Fruit fly (Drosophila melanogaster): ENCODE data around the gene w-cup.

w-cup gene

DNA sequence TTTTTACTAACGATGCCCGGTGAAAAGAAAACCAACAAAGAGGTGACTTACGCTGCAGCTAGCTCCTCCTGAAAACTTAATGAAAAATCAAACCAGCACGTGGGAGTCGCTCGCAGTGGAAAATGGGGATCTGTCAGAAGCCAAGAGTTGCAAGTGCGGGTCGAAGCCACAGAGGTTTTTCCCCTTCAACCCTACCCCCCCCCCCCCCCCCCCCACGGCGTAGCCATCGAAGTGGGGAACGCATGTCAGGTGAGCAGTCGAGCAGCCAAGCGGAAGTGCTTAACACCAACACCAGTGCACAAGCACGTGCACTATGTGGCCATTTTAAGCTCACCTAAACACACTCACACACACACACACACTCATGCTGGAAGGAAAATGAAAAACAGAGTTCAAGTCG lies 38.2 kb downstream of the w-cup start:
- TF ChIP-seq Sox14 (GFP tag; optimal IDR thresholded peaks at IDR 0.05) (no peak), Met (GFP tag; optimal IDR thresholded peaks at IDR 0.05) (no peak)

DNA sequence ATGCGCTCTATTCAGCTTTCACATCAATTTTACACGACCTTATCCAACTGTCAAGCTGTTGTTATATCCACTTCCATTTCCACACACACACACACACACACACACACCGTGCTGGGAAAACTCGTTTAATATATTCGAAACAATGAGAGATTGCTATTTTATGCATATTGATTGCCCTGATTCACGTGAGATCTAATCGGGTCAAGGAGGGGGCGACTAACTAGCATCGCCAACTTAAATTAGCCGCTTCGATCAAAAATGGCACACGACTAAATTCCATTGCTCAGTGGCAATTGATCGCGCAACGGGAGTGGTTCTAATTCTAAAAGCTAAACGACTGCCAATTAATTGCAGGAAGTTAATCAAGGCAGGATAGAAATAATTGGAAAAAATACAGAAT lies 43.6 kb downstream of the w-cup start, which contains the start of gene CG18302:
Gene CG18302 (plus strand): TSS at position 301 of the 400 bp plus-strand sequence.
- TF ChIP-seq vri (GFP tag; optimal IDR thresholded peaks at IDR 0.05) (no peak), CG10669 (GFP tag; optimal IDR thresholded peaks at IDR 0.05) (no peak)

DNA sequence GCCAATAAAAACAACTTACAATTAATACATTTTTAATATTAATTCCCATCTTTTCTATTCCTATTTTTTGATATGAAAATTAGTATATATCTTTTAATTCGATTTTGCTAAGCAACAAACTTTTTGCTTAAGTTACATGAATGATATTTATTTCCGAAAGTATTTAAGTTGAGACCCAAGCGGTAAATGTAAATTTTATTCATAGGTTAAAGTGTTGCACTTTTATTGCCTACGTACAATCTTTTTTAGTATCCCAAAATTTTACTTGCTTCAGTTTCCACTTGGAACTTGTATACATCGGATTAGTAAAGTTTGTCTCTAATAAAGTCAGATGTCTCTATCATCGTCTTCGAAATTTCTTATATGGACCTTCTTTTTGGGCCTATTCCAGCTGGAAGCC lies 46.1 kb downstream of the w-cup start, which contains the start of gene CG18301:
Gene CG18301 (plus strand): TSS at position 301 of the 400 bp plus-strand sequence.
- TF ChIP-seq achi (GFP tag; optimal IDR thresholded peaks at IDR 0.05), result no peak

DNA sequence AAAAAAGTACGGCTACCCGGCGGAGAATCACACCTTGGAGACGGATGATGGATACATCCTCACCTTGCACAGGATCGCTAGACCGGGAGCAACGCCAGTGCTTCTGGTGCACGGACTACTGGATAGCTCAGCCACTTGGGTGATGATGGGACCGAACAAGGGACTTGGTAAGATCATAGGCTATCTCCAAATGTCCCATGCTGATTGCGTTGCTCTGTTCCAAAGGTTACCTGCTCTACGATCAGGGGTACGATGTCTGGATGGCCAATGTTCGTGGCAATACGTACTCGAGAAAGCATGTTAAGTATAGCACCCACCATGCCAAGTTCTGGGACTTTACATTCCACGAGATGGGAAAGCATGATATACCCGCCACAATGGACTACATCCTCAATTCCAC lies 47.5 kb downstream of the w-cup start:
- TF ChIP-seq CG8119 (GFP tag; IDR thresholded peaks at IDR 0.05) (no peak), Sox15 (GFP tag; optimal IDR thresholded peaks at IDR 0.05) (no peak), svp (GFP tag) (peak; percentile 93)

DNA sequence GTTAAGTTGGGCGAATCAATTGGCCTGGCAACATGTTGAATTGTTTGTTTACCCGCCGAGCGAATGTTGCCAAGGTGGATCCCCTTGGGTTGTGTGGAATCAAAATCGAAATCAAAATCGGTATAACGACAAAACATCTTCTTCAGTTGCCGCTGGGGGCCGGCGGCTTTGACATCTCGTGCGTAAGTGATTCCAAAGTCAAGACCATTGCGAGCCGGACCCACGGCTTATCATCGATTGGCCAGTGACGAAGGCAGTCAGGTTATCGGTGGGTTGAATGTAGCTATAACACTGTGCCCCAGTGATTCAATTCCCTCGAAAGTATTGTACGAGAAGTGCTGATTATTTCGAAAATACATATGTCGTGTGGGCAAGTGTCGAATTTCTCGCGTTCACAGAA lies 48.6 kb downstream of the w-cup start:
- TF ChIP-seq CG3919 (GFP tag; optimal IDR thresholded peaks at IDR 0.05) (no peak), svp (GFP tag) (peak; percentile 99)

DNA sequence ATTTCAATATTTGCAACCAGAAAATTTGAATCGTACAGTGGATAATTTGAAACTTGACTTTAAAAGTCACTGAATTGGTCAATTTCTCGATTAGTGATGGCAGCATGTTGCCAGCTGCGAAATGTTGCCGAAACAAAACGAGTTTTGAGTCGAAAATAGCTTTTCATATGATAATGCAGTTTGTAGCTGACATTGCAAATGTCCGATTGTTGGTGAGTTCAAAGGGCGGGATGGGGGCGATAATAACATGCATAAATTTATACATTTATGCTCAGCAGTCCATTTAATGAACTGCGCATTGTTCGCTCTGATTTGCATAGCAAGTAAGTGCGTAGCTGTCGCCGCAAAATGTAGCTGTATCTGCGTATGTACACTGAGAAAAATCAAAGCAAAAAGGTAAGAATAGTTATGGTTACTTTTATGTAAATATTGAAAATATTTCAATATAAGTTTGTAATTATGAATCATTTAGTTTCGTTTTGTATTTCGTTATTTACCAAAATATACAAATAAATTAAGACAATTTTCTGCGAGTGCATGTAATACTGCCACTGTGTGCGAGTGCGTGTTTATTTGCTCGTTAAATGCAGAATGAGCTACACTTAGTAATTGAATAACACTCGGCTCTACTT lies 50.5 kb downstream of the w-cup start, which contains the start of gene Lip4:
Gene Lip4 (plus strand): TSS at position 620 of the 632 bp plus-strand sequence.
- TF ChIP-seq Eip93F (GFP tag; optimal IDR thresholded peaks at IDR 0.05) (no peak), Eip75B (GFP tag; optimal IDR thresholded peaks at IDR 0.05) (peak; percentile 64), CG4318 (GFP tag; optimal IDR thresholded peaks at IDR 0.05) (peak; percentile 10), CG8632 (GFP tag; optimal IDR thresholded peaks at IDR 0.05) (peak; percentile 57), spab (GFP tag; optimal IDR thresholded peaks at IDR 0.05) (peak; percentile 63), pdm3 (GFP tag; optimal IDR thresholded peaks at IDR 0.05) (peak; percentile 68), Hr4 (GFP tag; optimal IDR thresholded peaks at IDR 0.05) (peak; percentile 77), CG10631 (GFP tag; optimal IDR thresholded peaks at IDR 0.05) (peak; percentile 64), Eip78C (GFP tag) (peak; percentile 90), CG31627 (GFP tag; optimal IDR thresholded peaks at IDR 0.05) (peak; percentile 54), Ets96B (tag; optimal IDR thresholded peaks at IDR 0.05) (peak; percentile 75), Hr38 (GFP tag; optimal IDR thresholded peaks at IDR 0.05) (no peak), esn (GFP tag; optimal IDR thresholded peaks at IDR 0.05) (peak; percentile 65), fd85E (GFP tag; optimal IDR thresholded peaks at IDR 0.05) (no peak), CG6163 (GFP tag; IDR thresholded peaks at IDR 0.05) (no peak), CG6276 (GFP tag; optimal IDR thresholded peaks at IDR 0.05) (peak; percentile 56), dsx (GFP tag; optimal IDR thresholded peaks at IDR 0.05; ENCODE audit: poor library complexity, severe bottlenecking) (peak; percentile 73), CG3919 (GFP tag; optimal IDR thresholded peaks at IDR 0.05) (peak; percentile 73), svp (GFP tag) (peak; percentile 84), Lpt (GFP tag; optimal IDR thresholded peaks at IDR 0.05) (peak; percentile 54), CG11762 (GFP tag; optimal IDR thresholded peaks at IDR 0.05; ENCODE audit: insufficient read depth) (peak; percentile 49), CG11902 (GFP tag; optimal IDR thresholded peaks at IDR 0.05) (peak; percentile 38), ss (GFP tag; optimal IDR thresholded peaks at IDR 0.05) (peak; percentile 47 to 70), CG6854 (GFP tag; optimal IDR thresholded peaks at IDR 0.05) (no peak), net (GFP tag; optimal IDR thresholded peaks at IDR 0.05) (peak; percentile 65), Sox15 (GFP tag; optimal IDR thresholded peaks at IDR 0.05) (peak; percentile 40), Sox14 (GFP tag; optimal IDR thresholded peaks at IDR 0.05) (peak; percentile 46), CG10669 (GFP tag; optimal IDR thresholded peaks at IDR 0.05) (peak; percentile 69), salr (GFP tag; optimal IDR thresholded peaks at IDR 0.05) (peak in 1 of 2 experiments; percentile 35), lz (GFP tag; optimal IDR thresholded peaks at IDR 0.05) (peak; percentile 43), Blimp-1 (GFP tag; optimal IDR thresholded peaks at IDR 0.05) (no peak), CG32006 (GFP tag; optimal IDR thresholded peaks at IDR 0.05) (peak; percentile 72), CG9139 (GFP tag; optimal IDR thresholded peaks at IDR 0.05) (no peak), acj6 (GFP tag; optimal IDR thresholded peaks at IDR 0.05) (peak; percentile 68), dac (GFP tag; optimal IDR thresholded peaks at IDR 0.05) (peak; percentile 16), CG6792 (GFP tag; optimal IDR thresholded peaks at IDR 0.05) (peak; percentile 54), achi (GFP tag; optimal IDR thresholded peaks at IDR 0.05) (peak; percentile 58)

All from whole organism, prepupa.